Worm (Caenorhabditis elegans) whole organism, L3 larva: ENCODE data around the gene evl-14.
A peak's percentile ranks its signal among the peaks of the same experiment; 100 is the strongest.

Experiments
- R02D3.7 ChIP-seq: fragments of 150-350 bp; optimal IDR thresholded peaks from 2 replicates; lab custom pipeline; 2014; ENCODE audit warnings: missing biosample characterization, missing genetic modification characterization
- ZK546.5 ChIP-seq: sonication (generic microtip); optimal IDR thresholded peaks from 2 replicates; lab custom pipeline; 2017; ENCODE audit warnings: missing biosample characterization, missing genetic modification characterization
- aly-2 ChIP-seq: fragments of 150-350 bp; optimal IDR thresholded peaks from 2 replicates; lab custom pipeline; 2014; ENCODE audit warnings: missing biosample characterization, missing genetic modification characterization
- ceh-16 ChIP-seq: sonication (generic microtip); optimal IDR thresholded peaks from 2 replicates; lab custom pipeline; 2017; ENCODE audit warnings: missing biosample characterization, missing genetic modification characterization
- ceh-28 ChIP-seq: fragments of 150-350 bp; optimal IDR thresholded peaks from 2 replicates; lab custom pipeline; 2014; ENCODE audit warnings: missing biosample characterization, missing genetic modification reagents, missing genetic modification characterization
- ceh-82 ChIP-seq: fragments of 150-350 bp; optimal IDR thresholded peaks from 2 replicates; lab custom pipeline; 2014; ENCODE audit warnings: missing biosample characterization, missing genetic modification characterization
- daf-12 ChIP-seq: fragments of 150-350 bp; optimal IDR thresholded peaks from 2 replicates; lab custom pipeline; 2014; ENCODE audit warnings: missing biosample characterization, missing genetic modification reagents, missing genetic modification characterization
- egl-27 ChIP-seq: sonication (generic microtip); optimal IDR thresholded peaks from 4 replicates; lab custom pipeline; 2017; ENCODE audit warnings: missing biosample characterization, missing genetic modification reagents, missing genetic modification characterization
- egl-5 ChIP-seq: fragments of 150-350 bp; optimal IDR thresholded peaks from 2 replicates; lab custom pipeline; 2017; ENCODE audit warnings: missing biosample characterization, missing genetic modification reagents, missing genetic modification characterization, inconsistent platforms
- elt-1 ChIP-seq: fragments of 150-350 bp; optimal IDR thresholded peaks from 2 replicates; lab custom pipeline; 2014; ENCODE audit warnings: missing biosample characterization, missing genetic modification characterization
- eor-1 ChIP-seq, 2 experiments: fragments of 150-350 bp; optimal IDR thresholded peaks; 2 replicates each; lab custom pipeline; 2014 to 2018; ENCODE audit warnings: missing biosample characterization in 2 of 2, missing genetic modification characterization in 2 of 2
- fkh-10 ChIP-seq: sonication (generic microtip); optimal IDR thresholded peaks from 2 replicates; lab custom pipeline; 2017; ENCODE audit warnings: missing biosample characterization, missing genetic modification reagents, missing genetic modification characterization
- fkh-2 ChIP-seq: fragments of 150-350 bp; optimal IDR thresholded peaks from 2 replicates; lab custom pipeline; 2014; ENCODE audit warnings: missing biosample characterization, missing genetic modification reagents, missing genetic modification characterization
- fos-1 ChIP-seq: fragments of 150-350 bp; optimal IDR thresholded peaks from 2 replicates; lab custom pipeline; 2014; ENCODE audit warnings: missing biosample characterization, missing genetic modification characterization
- hmg-11 ChIP-seq: sonication (generic microtip); optimal IDR thresholded peaks from 2 replicates; lab custom pipeline; 2016; ENCODE audit warnings: missing genetic modification characterization, missing compliant biosample characterization
- jun-1 ChIP-seq: fragments of 150-350 bp; optimal IDR thresholded peaks from 2 replicates; lab custom pipeline; 2014; ENCODE audit warnings: missing biosample characterization, missing genetic modification reagents, missing genetic modification characterization
- lin-15B ChIP-seq: fragments of 150-350 bp; optimal IDR thresholded peaks from 2 replicates; lab custom pipeline; 2014; ENCODE audit warnings: missing biosample characterization, missing genetic modification characterization
- lin-39 ChIP-seq: fragments of 150-350 bp; optimal IDR thresholded peaks from 2 replicates; lab custom pipeline; 2018; ENCODE audit warnings: missing biosample characterization, missing genetic modification reagents, missing genetic modification characterization
- lsy-12 ChIP-seq: sonication (generic microtip); optimal IDR thresholded peaks from 2 replicates; lab custom pipeline; 2016; ENCODE audit warnings: mild to moderate bottlenecking, missing genetic modification characterization, missing compliant biosample characterization
- mml-1 ChIP-seq: fragments of 150-350 bp; sonication (generic microtip); optimal IDR thresholded peaks from 3 replicates; lab custom pipeline; 2014; ENCODE audit warnings: missing biosample characterization, missing genetic modification characterization
- nfya-1 ChIP-seq: sonication (generic microtip); optimal IDR thresholded peaks from 2 replicates; lab custom pipeline; 2017; ENCODE audit warnings: missing genetic modification characterization, mild to moderate bottlenecking, missing compliant biosample characterization, antibody characterized with exemption, moderate library complexity; ENCODE audit not compliant: insufficient read depth
- nhr-11 ChIP-seq: fragments of 150-350 bp; optimal IDR thresholded peaks from 2 replicates; lab custom pipeline; 2014; ENCODE audit warnings: missing biosample characterization, missing genetic modification characterization
- nhr-23 ChIP-seq: fragments of 150-350 bp; optimal IDR thresholded peaks from 2 replicates; lab custom pipeline; 2014; ENCODE audit warnings: missing biosample characterization, missing genetic modification reagents, missing genetic modification characterization
- nhr-237 ChIP-seq: fragments of 150-350 bp; optimal IDR thresholded peaks from 2 replicates; lab custom pipeline; 2014; ENCODE audit warnings: missing biosample characterization, missing genetic modification characterization
- nhr-25 ChIP-seq: sonication (generic microtip); optimal IDR thresholded peaks from 2 replicates; lab custom pipeline; 2017; ENCODE audit warnings: missing biosample characterization, missing genetic modification characterization
- nhr-28 ChIP-seq: fragments of 150-350 bp; optimal IDR thresholded peaks from 2 replicates; lab custom pipeline; 2014; ENCODE audit warnings: missing biosample characterization, missing genetic modification characterization
- nhr-43 ChIP-seq: sonication (generic microtip); optimal IDR thresholded peaks from 2 replicates; lab custom pipeline; 2016; ENCODE audit warnings: mild to moderate bottlenecking, missing genetic modification characterization, missing compliant biosample characterization; ENCODE audit not compliant: poor library complexity, severe bottlenecking
- nhr-67 ChIP-seq: fragments of 150-350 bp; optimal IDR thresholded peaks from 2 replicates; lab custom pipeline; 2014; ENCODE audit warnings: missing biosample characterization, missing genetic modification characterization
- nhr-77 ChIP-seq: fragments of 150-350 bp; optimal IDR thresholded peaks from 2 replicates; lab custom pipeline; 2014; ENCODE audit warnings: missing biosample characterization, missing genetic modification characterization
- pha-4 ChIP-seq: fragments of 150-350 bp; optimal IDR thresholded peaks from 2 replicates; lab custom pipeline; 2014; ENCODE audit warnings: missing biosample characterization, missing genetic modification reagents, missing genetic modification characterization
- pqm-1 ChIP-seq: fragments of 150-350 bp; optimal IDR thresholded peaks from 2 replicates; lab custom pipeline; 2017; ENCODE audit warnings: missing biosample characterization, missing genetic modification characterization, inconsistent platforms
- sea-2 ChIP-seq: fragments of 150-350 bp; sonication (generic microtip); optimal IDR thresholded peaks from 4 replicates; lab custom pipeline; 2014; ENCODE audit warnings: missing biosample characterization, missing genetic modification reagents, missing genetic modification characterization
- skn-1 ChIP-seq: fragments of 150-350 bp; optimal IDR thresholded peaks from 2 replicates; lab custom pipeline; 2014; ENCODE audit warnings: missing biosample characterization, missing genetic modification characterization
- snpc-4 ChIP-seq: fragments of 150-350 bp; optimal IDR thresholded peaks from 2 replicates; lab custom pipeline; 2014; ENCODE audit warnings: missing biosample characterization, missing genetic modification characterization
- tbx-2 ChIP-seq: sonication (generic microtip); optimal IDR thresholded peaks from 2 replicates; lab custom pipeline; 2016; ENCODE audit warnings: mild to moderate bottlenecking, missing genetic modification characterization, missing compliant biosample characterization
- unc-62 ChIP-seq: fragments of 150-350 bp; sonication (generic microtip); optimal IDR thresholded peaks from 4 replicates; lab custom pipeline; 2014; ENCODE audit warnings: missing biosample characterization, missing genetic modification reagents, missing genetic modification characterization
- zag-1 ChIP-seq: fragments of 150-350 bp; optimal IDR thresholded peaks from 2 replicates; lab custom pipeline; 2014; ENCODE audit warnings: missing biosample characterization, missing genetic modification characterization
- ztf-11 ChIP-seq: fragments of 150-350 bp; optimal IDR thresholded peaks from 2 replicates; lab custom pipeline; 2014; ENCODE audit warnings: missing biosample characterization, missing genetic modification characterization

evl-14 gene

ce11 chrIII:4294153-4294862, 18.6 kb downstream of the evl-14 start, which contains the start of the genes nth-1 and R10E4.7:
nth-1 (minus strand) TSS chrIII:4294253.
R10E4.7 (plus strand) TSS chrIII:4294812.
- TF ChIP-seq ZK546.5 (tag; lab: Kevin White, UChicago) (no peak), ztf-11 (tag; lab: Kevin White, UChicago) (no peak), nfya-1 (tag; lab: Kevin White, UChicago) (no peak), egl-27 (tag; lab: Kevin White, UChicago) (no peak), aly-2 (tag; lab: Kevin White, UChicago) (no peak), fkh-2 (no peak), elt-1 (tag; lab: Kevin White, UChicago) (no peak), skn-1 (tag; lab: Kevin White, UChicago) (no peak), jun-1 (tag; lab: Kevin White, UChicago) (no peak), nhr-28 (tag; lab: Kevin White, UChicago) (no peak), egl-5 (tag; lab: Kevin White, UChicago) (no peak), ceh-16 (tag; lab: Kevin White, UChicago) (no peak), ceh-82 (no peak), ceh-28 (no peak), unc-62 (GFP tag; lab: Kevin White, UChicago) (no peak)
- TF ChIP-seq, all 47 proteins: peak for 0

ce11 chrIII:4293108-4293507, 19.8 kb downstream of the evl-14 start, which contains the start of gene R10E4.6:
R10E4.6 (plus strand) TSS chrIII:4293408.
- TF ChIP-seq lsy-12 (tag; lab: Kevin White, UChicago) (no peak), sea-2 (GFP tag; lab: Kevin White, UChicago) (no peak), unc-62 (GFP tag; lab: Kevin White, UChicago) (no peak), eor-1 (tag; optimal IDR thresholded peaks at IDR 0.05; lab: Kevin White, UChicago) (no peak), aly-2 (tag; lab: Kevin White, UChicago) (no peak), R02D3.7 (tag; lab: Kevin White, UChicago) (no peak), ceh-82 (no peak), zag-1 (tag; lab: Kevin White, UChicago) (no peak), pha-4 (tag; lab: Kevin White, UChicago) (no peak), nhr-237 (tag; lab: Kevin White, UChicago) (no peak), mml-1 (no peak)

ce11 chrIII:4291216-4291691, 21.7 kb downstream of the evl-14 start, which contains the start of gene mcm-5:
mcm-5 (minus strand) TSS chrIII:4291266.
- TF ChIP-seq pha-4 (tag; lab: Kevin White, UChicago) (peak; percentile 69), hmg-11 (tag; lab: Kevin White, UChicago) (peak; percentile 50), daf-12 (tag; lab: Kevin White, UChicago) (no peak), fos-1 (tag; lab: Kevin White, UChicago) (no peak), mml-1 (no peak), nhr-43 (tag; lab: Kevin White, UChicago) (no peak), lin-39 (tag; lab: Kevin White, UChicago) (peak; percentile 37), lin-15B (tag; lab: Kevin White, UChicago) (peak; percentile 50), nhr-25 (peak; percentile 36), nhr-23 (tag; lab: Kevin White, UChicago) (peak; percentile 31), ZK546.5 (tag; lab: Kevin White, UChicago) (no peak), egl-5 (tag; lab: Kevin White, UChicago) (no peak), ceh-16 (tag; lab: Kevin White, UChicago) (no peak), ceh-28 (peak; percentile 26), tbx-2 (tag; lab: Kevin White, UChicago) (no peak), nfya-1 (tag; lab: Kevin White, UChicago) (peak; percentile 56), nhr-11 (no peak), lsy-12 (tag; lab: Kevin White, UChicago) (no peak), pqm-1 (tag; lab: Kevin White, UChicago) (no peak), fkh-10 (GFP tag; lab: Kevin White, UChicago) (no peak), unc-62 (GFP tag; lab: Kevin White, UChicago) (no peak), snpc-4 (tag; lab: Kevin White, UChicago) (no peak), jun-1 (tag; lab: Kevin White, UChicago) (no peak), sea-2 (GFP tag; lab: Kevin White, UChicago) (no peak), fkh-2 (no peak), R02D3.7 (tag; lab: Kevin White, UChicago) (no peak), eor-1 (tag; optimal IDR thresholded peaks at IDR 0.05; lab: Kevin White, UChicago) (no peak), nhr-77 (no peak), zag-1 (tag; lab: Kevin White, UChicago) (no peak), nhr-67 (tag; lab: Kevin White, UChicago) (no peak), nhr-237 (tag; lab: Kevin White, UChicago) (no peak)
